Worm (Caenorhabditis elegans): ENCODE measurements around the gene twk-22.

twk-22 gene

DNA sequence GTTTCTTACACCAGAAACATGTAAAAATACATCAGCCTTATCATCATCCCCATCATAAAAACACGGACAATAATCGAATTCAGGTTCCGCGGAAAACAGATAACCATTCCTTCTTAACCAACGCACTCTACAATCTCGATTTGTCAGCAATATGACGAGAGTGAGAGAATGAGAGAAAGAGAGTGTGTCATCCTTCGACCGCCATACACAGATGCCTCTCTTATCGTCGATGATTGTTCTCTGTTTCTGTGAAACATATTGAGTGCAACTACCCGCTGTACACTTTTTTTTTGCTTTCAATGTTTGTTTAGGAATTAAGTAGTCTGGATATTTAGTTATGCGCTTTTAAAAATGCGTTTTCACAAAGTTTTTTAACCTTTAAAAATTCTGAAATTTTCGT lies 42.8 kb downstream of the twk-22 start:
- peak; percentile 81 for TF ChIP-seq pha-4 (tag; optimal IDR thresholded peaks at IDR 0.05)
- no peak for TF ChIP-seq fos-1 (tag; optimal IDR thresholded peaks at IDR 0.05)
- no peak for TF ChIP-seq fkh-2 (tag; optimal IDR thresholded peaks at IDR 0.05)
- no peak for TF ChIP-seq sea-2 (GFP tag; optimal IDR thresholded peaks at IDR 0.05)
- TF ChIP-seq eor-1 (tag; optimal IDR thresholded peaks at IDR 0.05) = no peak
- TF ChIP-seq zag-1 (tag; optimal IDR thresholded peaks at IDR 0.05) = no peak
- no peak for TF ChIP-seq hmg-11 (tag; optimal IDR thresholded peaks at IDR 0.05)
- TF ChIP-seq ceh-28 (tag; optimal IDR thresholded peaks at IDR 0.05) = peak; percentile 37
- no peak for TF ChIP-seq snpc-4 (tag; optimal IDR thresholded peaks at IDR 0.05)
- TF ChIP-seq ztf-4 (tag; optimal IDR thresholded peaks at IDR 0.05) = no peak
- no peak for TF ChIP-seq nhr-76 (tag; optimal IDR thresholded peaks at IDR 0.05)
- no peak for TF ChIP-seq ceh-16 (tag; optimal IDR thresholded peaks at IDR 0.05)
- TF ChIP-seq elt-1 (tag; optimal IDR thresholded peaks at IDR 0.05) = peak; percentile 41
- TF ChIP-seq egl-5 (tag; optimal IDR thresholded peaks at IDR 0.05) = no peak
- peak; percentile 97 for TF ChIP-seq elt-2 (tag; optimal IDR thresholded peaks at IDR 0.05)
- no peak for TF ChIP-seq R02D3.7 (tag; optimal IDR thresholded peaks at IDR 0.05)
- TF ChIP-seq lin-15B (tag; optimal IDR thresholded peaks at IDR 0.05) = no peak
- no peak for TF ChIP-seq nhr-11 (tag; optimal IDR thresholded peaks at IDR 0.05)
- no peak for TF ChIP-seq lsy-12 (tag; optimal IDR thresholded peaks at IDR 0.05)
- TF ChIP-seq tbx-2 (tag; optimal IDR thresholded peaks at IDR 0.05) = no peak
- TF ChIP-seq ZK546.5 (tag; optimal IDR thresholded peaks at IDR 0.05) = no peak
- TF ChIP-seq nhr-77 (tag; optimal IDR thresholded peaks at IDR 0.05) = no peak
- TF ChIP-seq nhr-67 (tag; optimal IDR thresholded peaks at IDR 0.05) = no peak
- no peak for TF ChIP-seq aly-2 (tag; optimal IDR thresholded peaks at IDR 0.05)
- peak; percentile 79 for TF ChIP-seq jun-1 (tag; optimal IDR thresholded peaks at IDR 0.05)
- TF ChIP-seq mml-1 (tag; optimal IDR thresholded peaks at IDR 0.05) = no peak
- TF ChIP-seq ceh-9 (tag; optimal IDR thresholded peaks at IDR 0.05) = no peak
- no peak for TF ChIP-seq nhr-12 (tag; optimal IDR thresholded peaks at IDR 0.05)
- no peak for TF ChIP-seq mdl-1 (tag; optimal IDR thresholded peaks at IDR 0.05)
- TF ChIP-seq lin-39 (tag; optimal IDR thresholded peaks at IDR 0.05) = no peak
- no peak for TF ChIP-seq daf-12 (tag; optimal IDR thresholded peaks at IDR 0.05)
- peak; percentile 91 for TF ChIP-seq skn-1 (tag; optimal IDR thresholded peaks at IDR 0.05)
- peak; percentile 99 for TF ChIP-seq pqm-1 (tag; optimal IDR thresholded peaks at IDR 0.05)
- no peak for TF ChIP-seq ama-1 (optimal IDR thresholded peaks at IDR 0.05)
- no peak for TF ChIP-seq ztf-11 (tag; optimal IDR thresholded peaks at IDR 0.05)
- no peak for TF ChIP-seq ceh-82 (tag; optimal IDR thresholded peaks at IDR 0.05)
- no peak for TF ChIP-seq egl-27 (tag; optimal IDR thresholded peaks at IDR 0.05)
- no peak for TF ChIP-seq unc-62 (GFP tag; optimal IDR thresholded peaks at IDR 0.05)
- TF ChIP-seq nhr-237 (tag; optimal IDR thresholded peaks at IDR 0.05) = no peak
- peak; percentile 59 for TF ChIP-seq nhr-23 (tag; optimal IDR thresholded peaks at IDR 0.05)
- TF ChIP-seq nhr-43 (tag; optimal IDR thresholded peaks at IDR 0.05; ENCODE audit: poor library complexity, severe bottlenecking) = peak; percentile 46
- no peak for TF ChIP-seq unc-39 (tag; optimal IDR thresholded peaks at IDR 0.05)
- no peak for TF ChIP-seq fkh-10 (GFP tag; optimal IDR thresholded peaks at IDR 0.05)
- no peak for TF ChIP-seq elt-3 (tag; optimal IDR thresholded peaks at IDR 0.05)
- peak; percentile 33 for TF ChIP-seq nfya-1 (tag; optimal IDR thresholded peaks at IDR 0.05; ENCODE audit: insufficient read depth)
- peak; percentile 36 for TF ChIP-seq nhr-25 (tag; optimal IDR thresholded peaks at IDR 0.05)
- TF ChIP-seq nhr-28 (tag; optimal IDR thresholded peaks at IDR 0.05) = no peak

DNA sequence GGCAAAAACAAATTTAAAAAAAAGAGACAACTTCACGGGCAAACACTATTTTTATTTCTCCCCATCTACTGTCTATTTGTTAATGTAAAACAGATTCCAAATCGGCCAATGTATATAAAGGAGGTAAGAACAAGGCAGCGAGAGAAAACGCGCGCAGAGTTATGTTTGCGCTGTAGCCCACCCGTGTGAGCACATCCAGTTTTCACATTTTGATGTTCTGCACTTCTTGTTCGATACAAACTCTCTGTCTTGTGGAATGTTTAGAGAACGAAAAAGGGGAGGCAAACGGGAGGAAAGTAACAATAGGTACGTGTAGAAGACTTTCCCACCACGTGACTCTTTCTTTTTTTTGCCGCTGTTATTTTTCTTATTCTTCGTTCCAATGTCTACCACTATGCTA lies 46.2 kb downstream of the twk-22 start:
- TF ChIP-seq mdl-1 (tag; optimal IDR thresholded peaks at IDR 0.05) = no peak
- TF ChIP-seq pha-4 (tag; optimal IDR thresholded peaks at IDR 0.05) = peak; percentile 84
- TF ChIP-seq fkh-10 (GFP tag; optimal IDR thresholded peaks at IDR 0.05) = peak; percentile 89

Measured in whole organism, L3 larva.